Fruit fly (Drosophila melanogaster) whole organism, embryonic: ENCODE data around the gene CG10550.

Experiments
- CG10366 ChIP-seq: fragments of 200-800 bp; sonication (Bioruptor generic); IDR thresholded peaks from 2 replicates; pipeline ENCODE4 v1.3.6; 2022; ENCODE audit warnings: missing biosample characterization, missing genetic modification characterization
- CG15696 ChIP-seq: fragments of 200-800 bp; sonication (Bioruptor generic); optimal IDR thresholded peaks from 2 replicates; lab custom pipeline; 2019; ENCODE audit warnings: missing biosample characterization, mild to moderate bottlenecking, missing genetic modification characterization, moderate library complexity
- CG1603 ChIP-seq: fragments of 200-800 bp; sonication (Bioruptor generic); optimal IDR thresholded peaks from 2 replicates; lab custom pipeline; 2019; ENCODE audit warnings: missing biosample characterization, mild to moderate bottlenecking, missing genetic modification characterization, moderate library complexity
- CG2875 ChIP-seq: fragments of 200-800 bp; sonication (Bioruptor generic); optimal IDR thresholded peaks from 2 replicates; lab custom pipeline; 2017; ENCODE audit warnings: missing biosample characterization, mild to moderate bottlenecking, missing genetic modification characterization, missing genetic modification reagents
- CG4328 ChIP-seq: fragments of 200-800 bp; sonication (Bioruptor generic); optimal IDR thresholded peaks from 3 replicates; lab custom pipeline; 2017; ENCODE audit warnings: missing biosample characterization, missing genetic modification reagents, missing genetic modification characterization
- fu2 ChIP-seq: fragments of 200-800 bp; sonication (Bioruptor generic); optimal IDR thresholded peaks from 2 replicates; lab custom pipeline; 2016; ENCODE audit warnings: missing biosample characterization, missing genetic modification characterization
- kah ChIP-seq: fragments of 200-800 bp; sonication (Bioruptor generic); optimal IDR thresholded peaks from 2 replicates; lab custom pipeline; 2018; ENCODE audit warnings: missing biosample characterization, mild to moderate bottlenecking, missing genetic modification characterization
- ro ChIP-seq: fragments of 200-800 bp; sonication (Bioruptor generic); IDR thresholded peaks from 2 replicates; pipeline ENCODE4 v1.3.6; 2022; ENCODE audit warnings: missing biosample characterization, missing genetic modification characterization
- z ChIP-seq: fragments of 200-800 bp; sonication (Bioruptor generic); IDR thresholded peaks from 3 replicates; pipeline ENCODE4 v1.3.6; 2022; ENCODE audit warnings: missing biosample characterization, missing genetic modification characterization

dm6 chr3R:25262322-25262761 lies 45.8 kb downstream of the CG10550 start, which contains the start of the genes Kdsr and CG11858:
- TF ChIP-seq ro (GFP tag; lab: Robert Waterston, UW) (no peak), kah (GFP tag; lab: Kevin White, UChicago) (peak; percentile 1), CG4328 (no peak), fu2 (GFP tag; lab: Kevin White, UChicago) (peak; percentile 21), CG10366 (GFP tag; lab: Robert Waterston, UW) (peak; percentile 52), z (GFP tag; lab: Robert Waterston, UW) (0 out of 3 replicates have a peak, but pooled peaks have one; percentile 29), CG15696 (tag; lab: Kevin White, UChicago) (peak; percentile 42), CG1603 (peak; percentile 57), CG2875 (GFP tag; lab: Kevin White, UChicago) (no peak)
